Fruit fly (Drosophila melanogaster): Measurements from ENCODE around the gene CG17075.

Gene CG17075

dm6 chr2L:221939-222489 is 45.3 kb downstream of the CG17075 start:
- peak; percentile 82 to 86 for TF ChIP-seq dl (GFP tag; optimal IDR thresholded peaks at IDR 0.05; ENCODE audit: insufficient read depth in 1 of 2, partially characterized antibody in 2 of 2)
- TF ChIP-seq fru (GFP tag; optimal IDR thresholded peaks at IDR 0.05), result peak; percentile 45
- peak; percentile 13 for TF ChIP-seq br (GFP tag; optimal IDR thresholded peaks at IDR 0.05)
- no peak for TF ChIP-seq HLH106 (tag; optimal IDR thresholded peaks at IDR 0.05)
- TF ChIP-seq CG32264 (GFP tag; optimal IDR thresholded peaks at IDR 0.05), result peak; percentile 47
- peak; percentile 36 for TF ChIP-seq sage (GFP tag; optimal IDR thresholded peaks at IDR 0.05)
- TF ChIP-seq Mio (GFP tag; optimal IDR thresholded peaks at IDR 0.05), result no peak
- peak; percentile 16 for TF ChIP-seq rgr (GFP tag; optimal IDR thresholded peaks at IDR 0.05)
- TF ChIP-seq dmrt93B (GFP tag; optimal IDR thresholded peaks at IDR 0.05), result no peak
- TF ChIP-seq Sp1 (GFP tag; optimal IDR thresholded peaks at IDR 0.05), result peak; percentile 26
- peak; percentile 40 for TF ChIP-seq Hnf4 (GFP tag; optimal IDR thresholded peaks at IDR 0.05)
- no peak for TF ChIP-seq Myc (optimal IDR thresholded peaks at IDR 0.05)
- TF ChIP-seq Rel (GFP tag; optimal IDR thresholded peaks at IDR 0.05), result peak; percentile 64
- TF ChIP-seq Rel (tag; optimal IDR thresholded peaks at IDR 0.05), result peak; percentile 29
- peak; percentile 13 for TF ChIP-seq woc (GFP tag; optimal IDR thresholded peaks at IDR 0.05)
- peak; percentile 56 for TF ChIP-seq Jra (GFP tag; optimal IDR thresholded peaks at IDR 0.05)
- TF ChIP-seq foxo (GFP tag; optimal IDR thresholded peaks at IDR 0.05), result peak; percentile 3 to 76
- no peak for TF ChIP-seq lola (GFP tag; optimal IDR thresholded peaks at IDR 0.05)
- TF ChIP-seq jim (GFP tag; optimal IDR thresholded peaks at IDR 0.05), result peak; percentile 52
- TF ChIP-seq usp (GFP tag; optimal IDR thresholded peaks at IDR 0.05), result no peak
- TF ChIP-seq pan (optimal IDR thresholded peaks at IDR 0.05), result no peak
- TF ChIP-seq Dfd (GFP tag; optimal IDR thresholded peaks at IDR 0.05), result no peak
- TF ChIP-seq Abd-B (GFP tag; optimal IDR thresholded peaks at IDR 0.05), result no peak
- no peak for TF ChIP-seq OdsH (GFP tag; optimal IDR thresholded peaks at IDR 0.05)
- no peak for TF ChIP-seq CG9705 (GFP tag; optimal IDR thresholded peaks at IDR 0.05)
- no peak for TF ChIP-seq sv (GFP tag; optimal IDR thresholded peaks at IDR 0.05)
- TF ChIP-seq brk (GFP tag; optimal IDR thresholded peaks at IDR 0.05), result no peak
- TF ChIP-seq dsf (GFP tag; optimal IDR thresholded peaks at IDR 0.05; ENCODE audit: borderline replicate concordance), result no peak
- TF ChIP-seq GATAd (GFP tag; optimal IDR thresholded peaks at IDR 0.05), result no peak
- TF ChIP-seq CrebA (GFP tag; optimal IDR thresholded peaks at IDR 0.05; ENCODE audit: borderline replicate concordance), result no peak
- TF ChIP-seq Dif (GFP tag; optimal IDR thresholded peaks at IDR 0.05; ENCODE audit: partially characterized antibody), result peak; percentile 84
- TF ChIP-seq tai (GFP tag; optimal IDR thresholded peaks at IDR 0.05), result no peak
- no peak for TF ChIP-seq N (GFP tag; optimal IDR thresholded peaks at IDR 0.05)
- TF ChIP-seq psq (GFP tag; optimal IDR thresholded peaks at IDR 0.05), result peak; percentile 89
- peak; percentile 60 for TF ChIP-seq Hr83 (GFP tag; optimal IDR thresholded peaks at IDR 0.05; ENCODE audit: poor library complexity, severe bottlenecking)
- TF ChIP-seq Hr78 (GFP tag; optimal IDR thresholded peaks at IDR 0.05), result no peak
- TF ChIP-seq ey (GFP tag; optimal IDR thresholded peaks at IDR 0.05), result no peak
- TF ChIP-seq h (GFP tag; optimal IDR thresholded peaks at IDR 0.05), result peak; percentile 50
- TF ChIP-seq Vsx2 (GFP tag; optimal IDR thresholded peaks at IDR 0.05; ENCODE audit: partially characterized antibody), result peak; percentile 29

DNA sequence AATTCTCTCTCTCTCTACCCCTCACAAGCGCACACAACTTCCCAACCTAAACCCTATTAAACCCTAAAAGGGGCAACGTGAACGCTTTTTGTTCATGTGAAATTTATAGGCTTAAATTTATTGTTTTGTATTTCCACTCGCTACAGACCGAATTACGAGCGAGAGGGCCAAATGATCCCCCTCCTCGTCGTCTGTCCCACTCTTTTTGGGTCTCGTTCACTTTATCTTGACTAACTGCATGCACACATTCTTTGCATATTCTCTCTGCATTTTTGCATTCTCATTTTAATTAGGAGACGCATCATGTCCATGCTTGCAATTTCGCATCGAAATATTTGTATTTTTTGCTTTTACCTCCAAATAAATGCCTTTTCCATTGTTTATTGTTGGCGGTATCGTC is 46.2 kb downstream of the CG17075 start:
- TF ChIP-seq Hr83 (GFP tag; optimal IDR thresholded peaks at IDR 0.05; ENCODE audit: poor library complexity, severe bottlenecking) (no peak), br (GFP tag; optimal IDR thresholded peaks at IDR 0.05) (no peak), CrebA (GFP tag; optimal IDR thresholded peaks at IDR 0.05; ENCODE audit: borderline replicate concordance) (no peak), sv (GFP tag; optimal IDR thresholded peaks at IDR 0.05) (no peak), OdsH (GFP tag; optimal IDR thresholded peaks at IDR 0.05) (no peak), rgr (GFP tag; optimal IDR thresholded peaks at IDR 0.05) (no peak), Mio (GFP tag; optimal IDR thresholded peaks at IDR 0.05) (no peak), sage (GFP tag; optimal IDR thresholded peaks at IDR 0.05) (no peak), Abd-B (GFP tag; optimal IDR thresholded peaks at IDR 0.05) (no peak), N (GFP tag; optimal IDR thresholded peaks at IDR 0.05) (no peak), h (GFP tag; optimal IDR thresholded peaks at IDR 0.05) (no peak), CG32264 (GFP tag; optimal IDR thresholded peaks at IDR 0.05) (no peak), psq (GFP tag; optimal IDR thresholded peaks at IDR 0.05) (no peak), ey (GFP tag; optimal IDR thresholded peaks at IDR 0.05) (no peak), fru (GFP tag; optimal IDR thresholded peaks at IDR 0.05) (no peak), HLH106 (tag; optimal IDR thresholded peaks at IDR 0.05) (no peak)

Measured in whole organism, wandering third instar larva.